Worm (Caenorhabditis elegans) whole organism, L3 larva: ENCODE measurements around the gene fbxa-42.

ENCODE experiments used
- ZK546.5 ChIP-seq: sonication (generic microtip); optimal IDR thresholded peaks from 2 replicates; lab custom pipeline; 2017; ENCODE audit warnings: missing biosample characterization, missing genetic modification characterization
- ceh-16 ChIP-seq: sonication (generic microtip); optimal IDR thresholded peaks from 2 replicates; lab custom pipeline; 2017; ENCODE audit warnings: missing biosample characterization, missing genetic modification characterization
- fkh-10 ChIP-seq: sonication (generic microtip); optimal IDR thresholded peaks from 2 replicates; lab custom pipeline; 2017; ENCODE audit warnings: missing biosample characterization, missing genetic modification reagents, missing genetic modification characterization
- jun-1 ChIP-seq: fragments of 150-350 bp; optimal IDR thresholded peaks from 2 replicates; lab custom pipeline; 2014; ENCODE audit warnings: missing biosample characterization, missing genetic modification reagents, missing genetic modification characterization
- mdl-1 ChIP-seq: fragments of 150-350 bp; optimal IDR thresholded peaks from 2 replicates; lab custom pipeline; 2014; ENCODE audit warnings: missing biosample characterization, missing genetic modification characterization
- nhr-28 ChIP-seq: fragments of 150-350 bp; optimal IDR thresholded peaks from 2 replicates; lab custom pipeline; 2014; ENCODE audit warnings: missing biosample characterization, missing genetic modification characterization
- pha-4 ChIP-seq: fragments of 150-350 bp; optimal IDR thresholded peaks from 2 replicates; lab custom pipeline; 2014; ENCODE audit warnings: missing biosample characterization, missing genetic modification reagents, missing genetic modification characterization
- unc-62 ChIP-seq: fragments of 150-350 bp; sonication (generic microtip); optimal IDR thresholded peaks from 4 replicates; lab custom pipeline; 2014; ENCODE audit warnings: missing biosample characterization, missing genetic modification reagents, missing genetic modification characterization

DNA sequence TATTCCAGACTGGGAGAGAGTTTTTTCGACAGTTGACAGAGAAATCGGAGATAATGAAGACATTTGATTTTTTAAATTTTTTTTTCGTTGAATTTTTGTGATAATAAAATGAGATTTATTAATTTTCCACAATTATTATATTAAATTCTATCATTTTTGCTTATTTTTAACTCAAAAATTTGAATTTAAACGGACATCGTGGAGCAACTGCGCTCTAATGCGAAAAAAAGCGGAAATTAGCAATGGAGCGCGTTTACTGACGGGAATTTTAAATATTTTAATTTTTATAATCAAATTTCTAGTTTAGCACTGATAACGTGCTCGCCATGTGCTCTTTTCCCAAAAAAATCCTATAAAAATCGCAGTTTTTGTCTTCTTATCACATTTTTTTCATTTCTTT is 50.1 kb downstream of the fbxa-42 start, which contains the start of gene C39B5.14:
- no peak for TF ChIP-seq ceh-16
- no peak for TF ChIP-seq unc-62 (GFP tag; lab: Kevin White, UChicago)
- TF ChIP-seq pha-4 (tag; lab: Kevin White, UChicago), result no peak
- TF ChIP-seq ZK546.5 (tag; lab: Kevin White, UChicago), result no peak
- TF ChIP-seq nhr-28 (tag; lab: Kevin White, UChicago), result no peak
- no peak for TF ChIP-seq fkh-10 (GFP tag; lab: Kevin White, UChicago)
- no peak for TF ChIP-seq mdl-1
- TF ChIP-seq jun-1 (tag; lab: Kevin White, UChicago), result no peak
